Fruit fly (Drosophila melanogaster) whole organism, embryonic: ENCODE results near the gene mio.

ENCODE experiments used
- Bdp1 ChIP-seq: fragments of 200-800 bp; sonication (Bioruptor generic); optimal IDR thresholded peaks from 3 replicates; lab custom pipeline; 2016; ENCODE audit warnings: missing biosample characterization, missing genetic modification characterization
- C15 ChIP-seq: fragments of 200-800 bp; sonication (Bioruptor generic); IDR thresholded peaks from 3 replicates; pipeline ENCODE4 v1.3.6; 2022; ENCODE audit warnings: missing biosample characterization, missing genetic modification characterization
- CG10267 ChIP-seq: fragments of 200-800 bp; sonication (Bioruptor generic); optimal IDR thresholded peaks from 2 replicates; lab custom pipeline; 2018; ENCODE audit warnings: missing biosample characterization, mild to moderate bottlenecking, missing genetic modification characterization, moderate library complexity
- CG10321 ChIP-seq: fragments of 200-800 bp; sonication (Bioruptor generic); IDR thresholded peaks from 2 replicates; pipeline ENCODE4 v1.3.6; 2022; ENCODE audit warnings: missing biosample characterization, missing genetic modification characterization
- CG10979 ChIP-seq: fragments of 200-800 bp; sonication (Bioruptor generic); optimal IDR thresholded peaks from 2 replicates; lab custom pipeline; 2018; ENCODE audit warnings: missing biosample characterization, mild to moderate bottlenecking, missing genetic modification characterization, moderate library complexity
- CG11456 ChIP-seq: fragments of 200-800 bp; sonication (Bioruptor generic); IDR thresholded peaks from 3 replicates; pipeline ENCODE4 v1.3.6; 2022; ENCODE audit warnings: missing biosample characterization, missing genetic modification characterization
- CG1233 ChIP-seq: fragments of 200-800 bp; sonication (Bioruptor generic); optimal IDR thresholded peaks from 4 replicates; lab custom pipeline; 2018; ENCODE audit warnings: missing biosample characterization, mild to moderate bottlenecking, missing genetic modification characterization
- CG14050 ChIP-seq: fragments of 200-800 bp; sonication (Bioruptor generic); IDR thresholded peaks from 3 replicates; pipeline ENCODE4 v1.3.6; 2022; ENCODE audit warnings: missing biosample characterization, missing genetic modification characterization
- CG14667 ChIP-seq: fragments of 200-800 bp; sonication (Bioruptor generic); IDR thresholded peaks from 2 replicates; pipeline ENCODE4 v1.3.6; 2022; ENCODE audit warnings: missing biosample characterization, missing genetic modification characterization
- CG1832 ChIP-seq: fragments of 200-800 bp; sonication (Bioruptor generic); optimal IDR thresholded peaks from 2 replicates; lab custom pipeline; 2017; ENCODE audit warnings: missing biosample characterization, mild to moderate bottlenecking, missing genetic modification characterization, inconsistent platforms
- CG18476 ChIP-seq: fragments of 200-800 bp; sonication (Bioruptor generic); optimal IDR thresholded peaks from 2 replicates; lab custom pipeline; 2016; ENCODE audit warnings: missing biosample characterization, mild to moderate bottlenecking, missing genetic modification characterization
- CG2875 ChIP-seq: fragments of 200-800 bp; sonication (Bioruptor generic); optimal IDR thresholded peaks from 2 replicates; lab custom pipeline; 2017; ENCODE audit warnings: missing biosample characterization, mild to moderate bottlenecking, missing genetic modification characterization, missing genetic modification reagents
- CG30403 ChIP-seq: fragments of 200-800 bp; sonication (Bioruptor generic); optimal IDR thresholded peaks from 3 replicates; lab custom pipeline; 2016; ENCODE audit warnings: missing biosample characterization, missing genetic modification characterization
- CG3163 ChIP-seq: fragments of 200-800 bp; sonication (Bioruptor generic); optimal IDR thresholded peaks from 3 replicates; lab custom pipeline; 2016; ENCODE audit warnings: missing biosample characterization, missing genetic modification characterization
- CG32772 ChIP-seq: fragments of 200-800 bp; sonication (Bioruptor generic); IDR thresholded peaks from 2 replicates; pipeline ENCODE4 v1.3.6; 2022; ENCODE audit warnings: missing biosample characterization, missing genetic modification characterization
- CG3726 ChIP-seq: fragments of 200-800 bp; sonication (Bioruptor generic); IDR thresholded peaks from 3 replicates; pipeline ENCODE4, ENCODE4 v1.3.6; 2022; ENCODE audit warnings: missing biosample characterization, missing genetic modification characterization
- CG4730 ChIP-seq: fragments of 200-800 bp; sonication (Bioruptor generic); IDR thresholded peaks from 2 replicates; pipeline ENCODE4 v1.3.6; 2022; ENCODE audit warnings: missing biosample characterization, missing genetic modification characterization
- CG5180 ChIP-seq: fragments of 200-800 bp; sonication (Bioruptor generic); optimal IDR thresholded peaks from 3 replicates; lab custom pipeline; 2017; ENCODE audit warnings: missing biosample characterization, missing genetic modification characterization, mild to moderate bottlenecking, moderate library complexity, missing genetic modification reagents
- CTCF ChIP-seq: fragments of 200-800 bp; sonication (Bioruptor generic); optimal IDR thresholded peaks from 2 replicates; lab custom pipeline; 2017; ENCODE audit warnings: missing biosample characterization, mild to moderate bottlenecking, missing genetic modification characterization, moderate library complexity
- Doc3 ChIP-seq: fragments of 200-800 bp; sonication (Bioruptor generic); IDR thresholded peaks from 3 replicates; pipeline ENCODE4 v1.3.6; 2022; ENCODE audit warnings: missing biosample characterization, missing genetic modification characterization; ENCODE audit not compliant: partially characterized antibody
- Fer1 ChIP-seq: fragments of 200-800 bp; sonication (Bioruptor generic); optimal IDR thresholded peaks from 2 replicates; lab custom pipeline; 2017; ENCODE audit warnings: missing biosample characterization, mild to moderate bottlenecking, missing genetic modification characterization
- Gug ChIP-seq: fragments of 200-800 bp; sonication (Bioruptor generic); IDR thresholded peaks from 4 replicates; pipeline ENCODE4 v1.3.6; 2022; ENCODE audit warnings: missing biosample characterization, missing genetic modification characterization
- H15 ChIP-seq: fragments of 200-800 bp; sonication (Bioruptor generic); IDR thresholded peaks from 3 replicates; pipeline ENCODE4 v1.3.6; 2022; ENCODE audit warnings: missing biosample characterization, missing genetic modification characterization
- HmgZ ChIP-seq: fragments of 200-800 bp; sonication (Bioruptor generic); optimal IDR thresholded peaks from 2 replicates; lab custom pipeline; 2018; ENCODE audit warnings: missing biosample characterization, mild to moderate bottlenecking, missing genetic modification characterization
- NC2β ChIP-seq: fragments of 200-800 bp; sonication (Bioruptor generic); optimal IDR thresholded peaks from 2 replicates; lab custom pipeline; 2016; ENCODE audit warnings: missing biosample characterization, missing genetic modification characterization
- NK7.1 ChIP-seq: fragments of 200-800 bp; sonication (Bioruptor generic); optimal IDR thresholded peaks from 3 replicates; lab custom pipeline; 2016; ENCODE audit warnings: missing biosample characterization, missing genetic modification characterization
- Nf-YB ChIP-seq: fragments of 200-800 bp; sonication (Bioruptor generic); optimal IDR thresholded peaks from 3 replicates; lab custom pipeline; 2019; ENCODE audit warnings: missing biosample characterization, mild to moderate bottlenecking, missing genetic modification characterization, moderate library complexity
- Oli ChIP-seq: fragments of 200-800 bp; sonication (Bioruptor generic); optimal IDR thresholded peaks from 2 replicates; lab custom pipeline; 2018; ENCODE audit warnings: missing biosample characterization, mild to moderate bottlenecking, missing genetic modification characterization, moderate library complexity
- PHDP ChIP-seq: fragments of 200-800 bp; sonication (Bioruptor generic); optimal IDR thresholded peaks from 3 replicates; lab custom pipeline; 2018; ENCODE audit warnings: missing biosample characterization, mild to moderate bottlenecking, missing genetic modification characterization, moderate library complexity
- Ravus ChIP-seq: fragments of 200-800 bp; sonication (Bioruptor generic); IDR thresholded peaks from 2 replicates; pipeline ENCODE4 v1.3.6; 2022; ENCODE audit warnings: missing biosample characterization, missing genetic modification characterization
- Side ChIP-seq: fragments of 200-800 bp; sonication (Bioruptor generic); optimal IDR thresholded peaks from 2 replicates; lab custom pipeline; 2016; ENCODE audit warnings: missing biosample characterization, missing genetic modification characterization
- Stat92E ChIP-seq, 3 experiments: fragments of >200 bp in 2 of 3; fragments of 200-800 bp in 1 of 3; sonication (Bioruptor generic) in 1 of 3; optimal IDR thresholded peaks; 2 replicates each; lab custom pipeline; 2017 to 2019; ENCODE audit warnings: missing biosample characterization in 3 of 3, missing genetic modification characterization in 3 of 3, mild to moderate bottlenecking in 1 of 3, moderate library complexity in 1 of 3
- Xbp1 ChIP-seq: fragments of 200-800 bp; sonication (Bioruptor generic); optimal IDR thresholded peaks from 3 replicates; lab custom pipeline; 2016; ENCODE audit warnings: missing biosample characterization, mild to moderate bottlenecking, missing genetic modification characterization
- cad ChIP-seq: fragments of >200 bp; optimal IDR thresholded peaks from 2 replicates; lab custom pipeline; 2017; ENCODE audit warnings: missing biosample characterization, missing genetic modification characterization
- da ChIP-seq: fragments of 200-800 bp; sonication (Bioruptor generic); optimal IDR thresholded peaks from 2 replicates; lab custom pipeline; 2016; ENCODE audit warnings: missing biosample characterization, missing genetic modification characterization
- emc ChIP-seq: fragments of 200-800 bp; sonication (Bioruptor generic); optimal IDR thresholded peaks from 2 replicates; lab custom pipeline; 2016; ENCODE audit warnings: missing biosample characterization, missing genetic modification characterization
- ftz-f1 ChIP-seq: fragments of 200-800 bp; sonication (Bioruptor generic); optimal IDR thresholded peaks from 2 replicates; lab custom pipeline; 2016; ENCODE audit warnings: missing biosample characterization, missing genetic modification characterization
- gem ChIP-seq: fragments of 200-800 bp; sonication (Bioruptor generic); optimal IDR thresholded peaks from 2 replicates; lab custom pipeline; 2019; ENCODE audit warnings: missing biosample characterization, mild to moderate bottlenecking, missing genetic modification characterization, moderate library complexity
- gsb ChIP-seq: fragments of 200-800 bp; sonication (Bioruptor generic); IDR thresholded peaks from 2 replicates; pipeline ENCODE4 v1.3.6; 2022; ENCODE audit warnings: missing biosample characterization, missing genetic modification characterization
- hkb ChIP-seq, 2 experiments: fragments of 200-800 bp in 1 of 2; fragments of >200 bp in 1 of 2; sonication (Bioruptor generic) in 1 of 2; IDR thresholded peaks in 1 of 2; optimal IDR thresholded peaks in 1 of 2; 2 replicates each; pipeline versions ENCODE4 v1.3.6 to Lab custom; 2017 to 2022; ENCODE audit warnings: missing biosample characterization in 1 of 2, missing genetic modification characterization in 1 of 2
- mam ChIP-seq: fragments of 200-800 bp; sonication (Bioruptor generic); optimal IDR thresholded peaks from 3 replicates; lab custom pipeline; 2016; ENCODE audit warnings: missing biosample characterization, missing genetic modification characterization
- nau ChIP-seq: fragments of 200-800 bp; sonication (Bioruptor generic); optimal IDR thresholded peaks from 3 replicates; lab custom pipeline; 2017; ENCODE audit warnings: missing biosample characterization, mild to moderate bottlenecking, missing genetic modification characterization, missing genetic modification reagents
- org-1 ChIP-seq: fragments of 200-800 bp; sonication (Bioruptor generic); optimal IDR thresholded peaks from 2 replicates; lab custom pipeline; 2017; ENCODE audit warnings: missing biosample characterization, missing genetic modification characterization
- otp ChIP-seq: fragments of 200-800 bp; sonication (Bioruptor generic); IDR thresholded peaks from 3 replicates; pipeline ENCODE4, ENCODE4 v1.3.6; 2022; ENCODE audit warnings: missing biosample characterization, missing genetic modification characterization
- repo ChIP-seq: fragments of 200-800 bp; sonication (Bioruptor generic); optimal IDR thresholded peaks from 2 replicates; lab custom pipeline; 2016; ENCODE audit warnings: missing biosample characterization, missing genetic modification characterization
- stc ChIP-seq: fragments of 200-800 bp; sonication (Bioruptor generic); IDR thresholded peaks from 2 replicates; pipeline ENCODE4 v1.3.6; 2022; ENCODE audit warnings: missing biosample characterization, missing genetic modification characterization
- zen2 ChIP-seq: fragments of 200-800 bp; sonication (Bioruptor generic); IDR thresholded peaks from 3 replicates; pipeline ENCODE4 v1.3.6; 2022; ENCODE audit warnings: missing biosample characterization, missing genetic modification characterization; ENCODE audit not compliant: partially characterized antibody

The mio gene

DNA sequence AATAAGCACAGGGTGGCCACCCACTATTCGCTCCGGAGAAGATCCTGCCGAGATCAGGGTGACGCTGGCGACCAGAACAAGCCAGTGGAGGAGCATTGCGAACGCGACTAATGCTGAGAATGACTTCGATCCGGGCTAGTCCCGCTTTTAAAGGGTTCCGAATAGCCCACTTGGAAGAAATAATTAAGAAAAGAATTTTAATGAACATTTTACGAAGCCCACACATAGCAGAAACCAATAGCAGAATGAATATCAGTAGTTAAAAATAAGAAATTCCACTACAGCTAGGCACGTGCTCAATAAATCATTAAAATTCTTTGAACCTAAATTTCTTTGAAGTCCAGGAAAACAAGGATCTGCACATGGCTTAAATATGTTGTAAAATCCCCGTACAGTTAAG lies 34.1 kb downstream of the mio start, which contains the start of gene Ser12:
Gene Ser12 (minus strand): TSS at position 101 of the 400 bp plus-strand sequence.
- TF ChIP-seq NC2β = no peak
- no peak for TF ChIP-seq emc (GFP tag; lab: Kevin White, UChicago)
- no peak for TF ChIP-seq Bdp1 (GFP tag; lab: Kevin White, UChicago)
- TF ChIP-seq zen2 (GFP tag; lab: Robert Waterston, UW) = no peak
- TF ChIP-seq CTCF (GFP tag; lab: Kevin White, UChicago) = no peak
- TF ChIP-seq CG30403 = no peak
- TF ChIP-seq gsb (GFP tag; lab: Robert Waterston, UW) = no peak
- no peak for TF ChIP-seq PHDP (tag; lab: Kevin White, UChicago)
- no peak for TF ChIP-seq Stat92E (GFP tag; optimal IDR thresholded peaks at IDR 0.05; lab: Kevin White, UChicago)
- TF ChIP-seq CG18476 (GFP tag; lab: Kevin White, UChicago) = no peak
- TF ChIP-seq Nf-YB (GFP tag; lab: Kevin White, UChicago) = no peak
- no peak for TF ChIP-seq stc (GFP tag; lab: Robert Waterston, UW)
- no peak for TF ChIP-seq Gug (GFP tag; lab: Robert Waterston, UW)
- TF ChIP-seq nau (GFP tag; lab: Kevin White, UChicago) = no peak
- no peak for TF ChIP-seq CG10321 (GFP tag; lab: Robert Waterston, UW)
- TF ChIP-seq C15 (GFP tag; lab: Robert Waterston, UW) = no peak
- no peak for TF ChIP-seq CG11456 (GFP tag; lab: Robert Waterston, UW)
- no peak for TF ChIP-seq Doc3 (GFP tag; lab: Robert Waterston, UW)
- TF ChIP-seq, all 482 proteins: peak for 0

DNA sequence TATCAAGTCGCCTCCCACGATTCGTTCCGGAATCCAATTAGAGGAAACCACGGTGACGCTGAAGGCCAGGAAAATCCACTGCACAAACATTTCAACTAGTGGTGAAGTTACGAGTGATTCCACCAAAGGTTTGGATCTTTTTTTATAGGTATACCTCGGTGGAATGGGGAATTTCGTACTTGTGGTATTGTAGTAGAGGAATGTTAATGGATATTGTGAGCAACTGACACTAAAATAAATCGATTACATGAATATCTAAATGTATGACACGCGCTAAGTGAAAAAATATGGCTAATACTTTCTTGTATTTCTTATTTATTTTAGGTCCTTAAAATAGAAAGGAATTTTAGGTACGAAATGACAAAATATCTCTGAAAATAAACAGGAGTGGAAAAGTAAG lies 35.2 kb downstream of the mio start, which contains the start of gene CG17239:
Gene CG17239 (minus strand): TSS at position 101 of the 400 bp plus-strand sequence.
- TF ChIP-seq ftz-f1 = no peak
- TF ChIP-seq CG32772 (GFP tag; lab: Robert Waterston, UW) = no peak
- no peak for TF ChIP-seq CG14050 (GFP tag; lab: Robert Waterston, UW)
- no peak for TF ChIP-seq H15 (GFP tag; lab: Robert Waterston, UW)
- no peak for TF ChIP-seq CG3163 (GFP tag; lab: Kevin White, UChicago)
- no peak for TF ChIP-seq mam (GFP tag; lab: Kevin White, UChicago)
- TF ChIP-seq Fer1 = no peak

DNA sequence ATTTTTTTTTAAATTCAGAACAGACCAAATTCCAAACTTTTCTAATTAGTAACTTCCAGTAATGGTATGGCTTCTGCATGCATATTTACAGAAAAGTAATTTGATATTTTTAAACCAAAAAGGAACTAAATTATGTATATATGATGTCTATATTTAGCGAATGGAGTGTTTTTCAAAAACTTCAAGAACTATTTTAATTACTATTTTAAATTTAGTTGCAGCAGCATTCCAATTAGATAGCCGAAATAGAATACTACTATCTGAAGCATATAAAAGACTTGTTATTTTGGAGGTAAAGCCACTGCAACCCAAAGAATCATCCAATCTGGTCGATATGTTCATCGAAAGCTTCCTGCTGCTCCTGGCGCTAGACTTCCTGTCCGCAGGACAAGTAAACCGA lies 35.7 kb downstream of the mio start, which contains the start of gene CG17234:
Gene CG17234 (plus strand): TSS at position 301 of the 400 bp plus-strand sequence.
- TF ChIP-seq CG32772 (GFP tag; lab: Robert Waterston, UW) = no peak
- TF ChIP-seq Oli (tag; lab: Kevin White, UChicago) = no peak
- TF ChIP-seq repo = no peak
- no peak for TF ChIP-seq CG3726
- TF ChIP-seq CG1832 = no peak
- TF ChIP-seq otp = no peak
- no peak for TF ChIP-seq CG1233 (GFP tag; lab: Kevin White, UChicago)
- TF ChIP-seq, all 482 proteins: peak for 0

DNA sequence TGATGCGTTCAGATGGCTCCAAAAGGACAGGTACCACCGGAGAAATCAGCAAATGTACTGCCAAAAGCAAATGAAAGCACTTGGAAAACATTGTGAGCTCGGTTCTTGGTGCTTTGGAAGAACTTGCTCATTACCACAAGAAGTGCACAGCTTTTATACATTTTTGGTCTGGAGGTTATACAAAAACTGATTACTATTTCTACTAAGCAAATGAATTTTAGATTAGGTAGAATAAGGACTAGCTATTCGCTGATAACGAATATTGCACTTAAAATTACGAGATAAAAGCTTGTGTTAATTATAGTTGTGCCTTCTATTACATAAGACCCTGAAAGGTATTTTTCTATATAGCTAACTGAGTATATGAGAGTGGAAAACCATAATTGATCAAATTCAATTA lies 37.9 kb downstream of the mio start, which contains the start of gene Send1:
Gene Send1 (minus strand): TSS at position 101 of the 400 bp plus-strand sequence.
- TF ChIP-seq HmgZ (tag; lab: Kevin White, UChicago) = no peak
- no peak for TF ChIP-seq CG10267
- TF ChIP-seq Ravus = no peak
- TF ChIP-seq CG10979 (tag; lab: Kevin White, UChicago) = no peak
- TF ChIP-seq CG14667 (GFP tag; lab: Robert Waterston, UW) = no peak
- no peak for TF ChIP-seq CG2875 (GFP tag; lab: Kevin White, UChicago)
- no peak for TF ChIP-seq org-1 (GFP tag; lab: Kevin White, UChicago)
- no peak for TF ChIP-seq cad
- no peak for TF ChIP-seq Xbp1 (GFP tag; lab: Kevin White, UChicago)
- no peak for TF ChIP-seq Side (GFP tag; lab: Kevin White, UChicago)
- no peak for TF ChIP-seq da (GFP tag; lab: Kevin White, UChicago)
- TF ChIP-seq hkb (optimal IDR thresholded peaks at IDR 0.05; lab: Kevin White, UChicago) = no peak
- TF ChIP-seq hkb (GFP tag; IDR thresholded peaks at IDR 0.05; lab: Robert Waterston, UW) = no peak
- TF ChIP-seq NK7.1 = no peak
- TF ChIP-seq CG4730 (GFP tag; lab: Robert Waterston, UW) = no peak
- TF ChIP-seq gem (tag; lab: Kevin White, UChicago) = no peak
- no peak for TF ChIP-seq CG5180 (GFP tag; lab: Kevin White, UChicago)
